Fruit fly (Drosophila melanogaster) whole organism, embryonic: ENCODE results near the gene Svil.
A peak's percentile ranks its signal among the peaks of the same experiment; 100 is the strongest.

Source experiments
- B-H1 ChIP-seq: fragments of 200-800 bp; sonication (Bioruptor generic); IDR thresholded peaks from 3 replicates; pipeline ENCODE4 v1.3.6; 2022; ENCODE audit warnings: missing biosample characterization, missing genetic modification characterization
- Blimp-1 ChIP-seq: fragments of 200-800 bp; sonication (Bioruptor generic); optimal IDR thresholded peaks from 3 replicates; lab custom pipeline; 2018; ENCODE audit warnings: missing biosample characterization, missing genetic modification characterization, mild to moderate bottlenecking, moderate library complexity, missing genetic modification reagents
- CG10147 ChIP-seq: fragments of 200-800 bp; sonication (Bioruptor generic); optimal IDR thresholded peaks from 2 replicates; lab custom pipeline; 2019; ENCODE audit warnings: missing biosample characterization, mild to moderate bottlenecking, missing genetic modification characterization, moderate library complexity
- CG10321 ChIP-seq: fragments of 200-800 bp; sonication (Bioruptor generic); IDR thresholded peaks from 2 replicates; pipeline ENCODE4 v1.3.6; 2022; ENCODE audit warnings: missing biosample characterization, missing genetic modification characterization
- CG13296 ChIP-seq: fragments of 200-800 bp; sonication (Bioruptor generic); optimal IDR thresholded peaks from 3 replicates; lab custom pipeline; 2018; ENCODE audit warnings: missing biosample characterization, mild to moderate bottlenecking, missing genetic modification characterization
- CG14014 ChIP-seq: fragments of 200-800 bp; sonication (Bioruptor generic); IDR thresholded peaks from 2 replicates; pipeline ENCODE4 v1.3.6; 2022; ENCODE audit warnings: missing biosample characterization, missing genetic modification characterization
- CG14860 ChIP-seq: fragments of 200-800 bp; sonication (Bioruptor generic); IDR thresholded peaks from 3 replicates; pipeline ENCODE4 v1.3.6; 2022; ENCODE audit warnings: missing biosample characterization, missing genetic modification characterization; ENCODE audit not compliant: partially characterized antibody
- CG14965 ChIP-seq: fragments of 200-800 bp; sonication (Bioruptor generic); optimal IDR thresholded peaks from 2 replicates; lab custom pipeline; 2016; ENCODE audit warnings: missing biosample characterization, missing genetic modification characterization, borderline replicate concordance
- CG15479 ChIP-seq: fragments of 200-800 bp; sonication (Bioruptor generic); optimal IDR thresholded peaks from 3 replicates; lab custom pipeline; 2019; ENCODE audit warnings: missing biosample characterization, mild to moderate bottlenecking, missing genetic modification characterization, moderate library complexity
- CG15696 ChIP-seq: fragments of 200-800 bp; sonication (Bioruptor generic); optimal IDR thresholded peaks from 2 replicates; lab custom pipeline; 2019; ENCODE audit warnings: missing biosample characterization, mild to moderate bottlenecking, missing genetic modification characterization, moderate library complexity
- CG16813 ChIP-seq: fragments of 200-800 bp; sonication (Bioruptor generic); IDR thresholded peaks from 3 replicates; pipeline ENCODE4 v1.3.6; 2022; ENCODE audit warnings: missing biosample characterization, missing genetic modification characterization; ENCODE audit not compliant: partially characterized antibody
- CG17328 ChIP-seq: fragments of 200-800 bp; sonication (Bioruptor generic); IDR thresholded peaks from 2 replicates; pipeline ENCODE4 v1.3.6; 2022; ENCODE audit warnings: missing biosample characterization, missing genetic modification characterization
- CG1792 ChIP-seq: fragments of 200-800 bp; sonication (Bioruptor generic); optimal IDR thresholded peaks from 2 replicates; lab custom pipeline; 2016; ENCODE audit warnings: missing biosample characterization, missing genetic modification characterization
- CG18599 ChIP-seq: fragments of 200-800 bp; sonication (Bioruptor generic); optimal IDR thresholded peaks from 3 replicates; lab custom pipeline; 2017; ENCODE audit warnings: missing biosample characterization, missing genetic modification characterization, mild to moderate bottlenecking, moderate library complexity, missing genetic modification reagents
- CG34376 ChIP-seq: fragments of 200-800 bp; sonication (Bioruptor generic); optimal IDR thresholded peaks from 2 replicates; lab custom pipeline; 2018; ENCODE audit warnings: missing biosample characterization, mild to moderate bottlenecking, missing genetic modification characterization
- CG4404 ChIP-seq: fragments of 200-800 bp; sonication (Bioruptor generic); IDR thresholded peaks from 2 replicates; pipeline ENCODE4 v1.3.6; 2022; ENCODE audit warnings: missing biosample characterization, missing genetic modification characterization
- CG7357 ChIP-seq: fragments of 200-800 bp; sonication (Bioruptor generic); IDR thresholded peaks from 3 replicates; pipeline ENCODE4 v1.3.6; 2022; ENCODE audit warnings: missing biosample characterization, missing genetic modification characterization
- CG8478 ChIP-seq: fragments of >200 bp; optimal IDR thresholded peaks from 2 replicates; lab custom pipeline; 2018
- CG9876 ChIP-seq: fragments of 200-800 bp; sonication (Bioruptor generic); optimal IDR thresholded peaks from 2 replicates; lab custom pipeline; 2016; ENCODE audit warnings: missing biosample characterization, missing genetic modification characterization
- D19A ChIP-seq: fragments of 200-800 bp; optimal IDR thresholded peaks from 3 replicates; lab custom pipeline; 2019; ENCODE audit warnings: missing biosample characterization, mild to moderate bottlenecking, missing genetic modification characterization, moderate library complexity
- Dbx ChIP-seq: fragments of 200-800 bp; sonication (Bioruptor generic); IDR thresholded peaks from 3 replicates; pipeline ENCODE4 v1.3.6; 2022; ENCODE audit warnings: missing biosample characterization, missing genetic modification characterization
- Deaf1 ChIP-seq: fragments of 200-800 bp; optimal IDR thresholded peaks from 3 replicates; lab custom pipeline; 2019; ENCODE audit warnings: missing biosample characterization, mild to moderate bottlenecking, missing genetic modification characterization, moderate library complexity
- Dip3 ChIP-seq: fragments of 200-800 bp; sonication (Bioruptor generic); optimal IDR thresholded peaks from 3 replicates; lab custom pipeline; 2016; ENCODE audit warnings: missing biosample characterization, missing genetic modification characterization
- Doc2 ChIP-seq: fragments of 200-800 bp; sonication (Bioruptor generic); IDR thresholded peaks from 2 replicates; pipeline ENCODE4 v1.3.6; 2022; ENCODE audit warnings: missing biosample characterization, missing genetic modification characterization
- Dp ChIP-seq: fragments of 200-800 bp; sonication (Bioruptor generic); optimal IDR thresholded peaks from 2 replicates; lab custom pipeline; 2018; ENCODE audit warnings: missing biosample characterization, mild to moderate bottlenecking, missing genetic modification characterization, moderate library complexity
- Eip74EF ChIP-seq, 2 experiments: fragments of 200-800 bp in 1 of 2; fragments of >200 bp in 1 of 2; sonication (Bioruptor generic) in 1 of 2; optimal IDR thresholded peaks; 2 replicates each; lab custom pipeline; 2017 to 2019; ENCODE audit warnings: missing biosample characterization in 2 of 2, missing genetic modification characterization in 2 of 2, mild to moderate bottlenecking in 1 of 2, moderate library complexity in 1 of 2
- GATAe ChIP-seq: fragments of 200-800 bp; sonication (Bioruptor generic); conservative IDR thresholded peaks from 2 replicates; pipeline ENCODE4 v1.3.6; 2022; ENCODE audit warnings: missing biosample characterization, missing genetic modification characterization
- HLH54F ChIP-seq: fragments of 200-800 bp; sonication (Bioruptor generic); optimal IDR thresholded peaks from 3 replicates; lab custom pipeline; 2016; ENCODE audit warnings: missing biosample characterization, missing genetic modification characterization
- HmgZ ChIP-seq: fragments of 200-800 bp; sonication (Bioruptor generic); optimal IDR thresholded peaks from 2 replicates; lab custom pipeline; 2018; ENCODE audit warnings: missing biosample characterization, mild to moderate bottlenecking, missing genetic modification characterization
- Hmr ChIP-seq: fragments of 200-800 bp; sonication (Bioruptor generic); optimal IDR thresholded peaks from 3 replicates; lab custom pipeline; 2017; ENCODE audit warnings: mild to moderate bottlenecking, missing biosample characterization, missing genetic modification reagents, missing genetic modification characterization
- Nf-YB ChIP-seq: fragments of 200-800 bp; sonication (Bioruptor generic); optimal IDR thresholded peaks from 3 replicates; lab custom pipeline; 2019; ENCODE audit warnings: missing biosample characterization, mild to moderate bottlenecking, missing genetic modification characterization, moderate library complexity
- Pdp1 ChIP-seq, 2 experiments: fragments of 200-800 bp; sonication (Bioruptor generic); optimal IDR thresholded peaks; 3 replicates each; lab custom pipeline; 2016; ENCODE audit warnings: missing biosample characterization in 2 of 2, missing genetic modification characterization in 2 of 2, mild to moderate bottlenecking in 1 of 2, moderate library complexity in 1 of 2
- Poxn ChIP-seq: fragments of 200-800 bp; sonication (Bioruptor generic); IDR thresholded peaks from 2 replicates; pipeline ENCODE4 v1.3.6; 2022; ENCODE audit warnings: missing biosample characterization, missing genetic modification characterization
- Scr ChIP-seq: fragments of 200-800 bp; sonication (Bioruptor generic); IDR thresholded peaks from 2 replicates; pipeline ENCODE4 v1.3.6; 2022; ENCODE audit warnings: missing biosample characterization, missing genetic modification characterization; ENCODE audit not compliant: partially characterized antibody
- ash1 ChIP-seq: fragments of 200-800 bp; sonication (Bioruptor generic); optimal IDR thresholded peaks from 2 replicates; lab custom pipeline; 2018; ENCODE audit warnings: missing biosample characterization, mild to moderate bottlenecking, missing genetic modification characterization
- caup ChIP-seq: fragments of 200-800 bp; sonication (Bioruptor generic); optimal IDR thresholded peaks from 3 replicates; lab custom pipeline; 2017; ENCODE audit warnings: missing biosample characterization, mild to moderate bottlenecking, missing genetic modification characterization, moderate library complexity; ENCODE audit not compliant: severe bottlenecking
- chn ChIP-seq: fragments of 200-800 bp; sonication (Bioruptor generic); optimal IDR thresholded peaks from 2 replicates; lab custom pipeline; 2016; ENCODE audit warnings: missing biosample characterization, missing genetic modification characterization
- croc ChIP-seq: fragments of 200-800 bp; sonication (Bioruptor generic); conservative IDR thresholded peaks from 3 replicates; pipeline ENCODE4 v1.3.6; 2022; ENCODE audit warnings: missing biosample characterization, missing genetic modification characterization
- disco-r ChIP-seq: fragments of 200-800 bp; sonication (Bioruptor generic); optimal IDR thresholded peaks from 2 replicates; lab custom pipeline; 2016; ENCODE audit warnings: missing biosample characterization, missing genetic modification characterization
- esg ChIP-seq: fragments of 200-800 bp; sonication (Bioruptor generic); conservative IDR thresholded peaks from 2 replicates; pipeline ENCODE4 v1.3.6; 2022; ENCODE audit warnings: missing biosample characterization, missing genetic modification characterization
- gfzf ChIP-seq: fragments of 200-800 bp; sonication (Bioruptor generic); optimal IDR thresholded peaks from 2 replicates; lab custom pipeline; 2016; ENCODE audit warnings: missing biosample characterization, mild to moderate bottlenecking, missing genetic modification characterization, moderate library complexity
- kay ChIP-seq: fragments of 200-800 bp; sonication (Bioruptor generic); optimal IDR thresholded peaks from 2 replicates; lab custom pipeline; 2016; ENCODE audit warnings: missing biosample characterization, missing genetic modification characterization
- lilli ChIP-seq: fragments of 200-800 bp; sonication (Bioruptor generic); optimal IDR thresholded peaks from 3 replicates; lab custom pipeline; 2016; ENCODE audit warnings: missing biosample characterization, missing genetic modification characterization
- maf-S ChIP-seq: fragments of 200-800 bp; sonication (Bioruptor generic); optimal IDR thresholded peaks from 2 replicates; lab custom pipeline; 2016; ENCODE audit warnings: missing biosample characterization, missing genetic modification characterization
- nerfin-1 ChIP-seq: fragments of 200-800 bp; sonication (Bioruptor generic); optimal IDR thresholded peaks from 3 replicates; lab custom pipeline; 2019; ENCODE audit warnings: missing biosample characterization, mild to moderate bottlenecking, missing genetic modification characterization, moderate library complexity
- p53 ChIP-seq: fragments of 200-800 bp; sonication (Bioruptor generic); optimal IDR thresholded peaks from 2 replicates; lab custom pipeline; 2016; ENCODE audit warnings: missing biosample characterization, missing genetic modification characterization
- schlank ChIP-seq: fragments of 200-800 bp; sonication (Bioruptor generic); optimal IDR thresholded peaks from 2 replicates; lab custom pipeline; 2018; ENCODE audit warnings: missing biosample characterization, mild to moderate bottlenecking, missing genetic modification characterization
- sd ChIP-seq: fragments of 200-800 bp; sonication (Bioruptor generic); optimal IDR thresholded peaks from 3 replicates; lab custom pipeline; 2018; ENCODE audit warnings: missing biosample characterization, mild to moderate bottlenecking, missing genetic modification characterization, moderate library complexity
- sens ChIP-seq: fragments of 200-800 bp; sonication (Bioruptor generic); peaks from one replicate; lab custom pipeline; 2016; ENCODE audit warnings: missing biosample characterization, missing genetic modification characterization
- sqz ChIP-seq: fragments of 200-800 bp; sonication (Bioruptor generic); optimal IDR thresholded peaks from 3 replicates; lab custom pipeline; 2018; ENCODE audit warnings: missing biosample characterization, mild to moderate bottlenecking, missing genetic modification characterization

Gene Svil

DNA sequence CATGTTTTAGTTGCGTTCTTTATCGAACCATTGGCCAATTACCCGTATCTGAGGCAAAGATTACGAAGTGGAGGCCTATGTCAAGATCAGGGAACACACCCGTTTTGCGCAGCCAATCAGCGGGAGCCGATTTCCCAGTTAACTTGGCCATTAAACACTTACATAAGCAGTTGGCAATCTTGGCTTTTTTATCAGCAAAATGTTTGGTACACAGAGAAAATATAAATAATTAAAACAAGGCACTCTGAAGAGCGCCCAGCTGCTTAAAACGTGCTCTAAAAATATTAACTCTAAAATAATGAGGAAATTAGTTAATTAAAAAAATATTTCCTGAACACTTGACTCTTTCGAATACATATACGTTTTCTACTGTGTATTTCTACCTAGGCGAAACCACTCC, 124.3 kb downstream of the Svil start (continued):
- TF ChIP-seq Blimp-1 (GFP tag; lab: Kevin White, UChicago) (peak; percentile 29), CG17328 (0 out of 2 replicates have a peak, but pooled peaks have one; percentile 46), esg (GFP tag; lab: Robert Waterston, UW) (peak; percentile 64), CG15479 (no peak), Eip74EF (GFP tag; optimal IDR thresholded peaks at IDR 0.05; lab: Kevin White, UChicago) (no peak), Dip3 (GFP tag; lab: Kevin White, UChicago) (peak; percentile 71), Hmr (peak; percentile 84), HLH54F (peak; percentile 46), nerfin-1 (tag; lab: Kevin White, UChicago) (no peak), sqz (GFP tag; lab: Kevin White, UChicago) (no peak), sd (tag; lab: Kevin White, UChicago) (peak; percentile 86), CG1792 (no peak), CG14860 (no peak), lilli (GFP tag; lab: Kevin White, UChicago) (peak; percentile 88), schlank (peak; percentile 12), CG4404 (GFP tag; lab: Robert Waterston, UW) (no peak), HmgZ (tag; lab: Kevin White, UChicago) (peak; percentile 50), Doc2 (GFP tag; lab: Robert Waterston, UW) (no peak), GATAe (peak; percentile 91), CG16813 (no peak), p53 (no peak), CG13296 (GFP tag; lab: Kevin White, UChicago) (peak; percentile 27), CG18599 (GFP tag; lab: Kevin White, UChicago) (peak; percentile 91), disco-r (GFP tag; lab: Kevin White, UChicago) (peak; percentile 23), CG7357 (GFP tag; lab: Robert Waterston, UW) (peak; percentile 61; the same call in 2 of the 3 replicates), Dp (no peak), sens (GFP tag; lab: Kevin White, UChicago) (peak; percentile 84), Nf-YB (GFP tag; lab: Kevin White, UChicago) (peak; percentile 82), CG10147 (GFP tag; lab: Kevin White, UChicago) (peak; percentile 73), ash1 (no peak), Poxn (GFP tag; lab: Robert Waterston, UW) (no peak), chn (GFP tag; lab: Kevin White, UChicago) (peak; percentile 10), Deaf1 (tag; lab: Kevin White, UChicago) (peak; percentile 43), maf-S (GFP tag; lab: Kevin White, UChicago) (peak; percentile 49), caup (GFP tag; lab: Kevin White, UChicago) (peak; percentile 68), CG15696 (no peak), CG34376 (GFP tag; lab: Kevin White, UChicago) (no peak), croc (GFP tag; lab: Robert Waterston, UW) (no peak), kay (GFP tag; lab: Kevin White, UChicago) (peak; percentile 6), CG9876 (no peak), Scr (GFP tag; lab: Robert Waterston, UW) (no peak), gfzf (GFP tag; lab: Kevin White, UChicago) (no peak), B-H1 (peak; percentile 43; the same call in 1 of the 3 replicates), CG8478 (lab: Kevin White, UChicago) (no peak), CG14965 (no peak), D19A (tag; lab: Kevin White, UChicago) (peak; percentile 1), Pdp1 (GFP tag; optimal IDR thresholded peaks at IDR 0.05; lab: Kevin White, UChicago) (peak; percentile 43 to 85), CG14014 (GFP tag; lab: Robert Waterston, UW) (peak; percentile 69), Dbx (GFP tag; lab: Robert Waterston, UW) (peak; percentile 90), CG10321 (GFP tag; lab: Robert Waterston, UW) (peak; percentile 55)
